Fruit fly (Drosophila melanogaster) whole organism, prepupa: ENCODE data around the gene Trs20.

Experiments used
- CG16779 ChIP-seq: fragments of 200-800 bp; sonication (Bioruptor generic); optimal IDR thresholded peaks from 3 replicates; lab custom pipeline; 2017; ENCODE audit warnings: missing biosample characterization, mild to moderate bottlenecking, missing genetic modification characterization
- CG31627 ChIP-seq: fragments of 200-800 bp; sonication (Bioruptor generic); optimal IDR thresholded peaks from 3 replicates; lab custom pipeline; 2016; ENCODE audit warnings: missing biosample characterization, missing genetic modification characterization
- CG32006 ChIP-seq: fragments of 200-800 bp; sonication (Bioruptor generic); optimal IDR thresholded peaks from 3 replicates; lab custom pipeline; 2017; ENCODE audit warnings: missing biosample characterization, mild to moderate bottlenecking, missing genetic modification characterization
- Hr4 ChIP-seq: fragments of 200-800 bp; sonication (Bioruptor generic); optimal IDR thresholded peaks from 3 replicates; lab custom pipeline; 2016; ENCODE audit warnings: missing biosample characterization, missing genetic modification characterization
- Lpt ChIP-seq: fragments of 200-800 bp; sonication (Bioruptor generic); optimal IDR thresholded peaks from 3 replicates; lab custom pipeline; 2016; ENCODE audit warnings: missing biosample characterization, missing genetic modification characterization
- cyc ChIP-seq: fragments of 200-800 bp; sonication (Bioruptor generic); optimal IDR thresholded peaks from 3 replicates; lab custom pipeline; 2016; ENCODE audit warnings: missing biosample characterization, missing genetic modification characterization
- eg ChIP-seq: fragments of 200-800 bp; sonication (Bioruptor generic); IDR thresholded peaks from 3 replicates; pipeline ENCODE4 v1.3.6; 2022; ENCODE audit warnings: missing biosample characterization, missing genetic modification characterization
- fkh ChIP-seq: fragments of 200-800 bp; sonication (Bioruptor generic); optimal IDR thresholded peaks from 3 replicates; lab custom pipeline; 2017; ENCODE audit warnings: missing biosample characterization, mild to moderate bottlenecking, missing genetic modification characterization, moderate library complexity
- net ChIP-seq: fragments of 200-800 bp; sonication (Bioruptor generic); optimal IDR thresholded peaks from 3 replicates; lab custom pipeline; 2016; ENCODE audit warnings: missing biosample characterization, missing genetic modification characterization
- topi ChIP-seq: fragments of 200-800 bp; sonication (Bioruptor generic); optimal IDR thresholded peaks from 3 replicates; lab custom pipeline; 2016; ENCODE audit warnings: missing biosample characterization, missing genetic modification characterization

dm6 chr3L:16145931-16146538 is 14.6 kb upstream of the Trs20 start:
- no peak for TF ChIP-seq cyc (GFP tag; lab: Kevin White, UChicago)
- TF ChIP-seq fkh (GFP tag; lab: Kevin White, UChicago) = no peak
- no peak for TF ChIP-seq Lpt
- no peak for TF ChIP-seq CG32006 (GFP tag; lab: Kevin White, UChicago)
- no peak for TF ChIP-seq topi
- no peak for TF ChIP-seq net (GFP tag; lab: Kevin White, UChicago)
- TF ChIP-seq eg (GFP tag; lab: Robert Waterston, UW) = no peak
- TF ChIP-seq CG16779 = no peak
- TF ChIP-seq Hr4 (GFP tag; lab: Kevin White, UChicago) = no peak
- no peak for TF ChIP-seq CG31627 (GFP tag; lab: Kevin White, UChicago)
